Worm (Caenorhabditis elegans) whole organism, L2 larva: ENCODE measurements around the gene R13H4.5.

ENCODE experiments used
- F13H6.1 ChIP-seq: sonication (generic microtip); optimal IDR thresholded peaks from 2 replicates; lab custom pipeline; 2016; ENCODE audit warnings: missing genetic modification characterization, missing compliant biosample characterization
- ceh-82 ChIP-seq: fragments of 150-350 bp; optimal IDR thresholded peaks from 2 replicates; lab custom pipeline; 2014; ENCODE audit warnings: missing biosample characterization, missing genetic modification characterization
- nhr-21 ChIP-seq: fragments of 150-350 bp; optimal IDR thresholded peaks from 2 replicates; lab custom pipeline; 2014; ENCODE audit warnings: missing biosample characterization, missing genetic modification characterization
- ztf-1 ChIP-seq: fragments of 200-800 bp; sonication (Bioruptor generic); conservative IDR thresholded peaks from 2 replicates; pipeline ENCODE4 v1.3.6; 2022; ENCODE audit warnings: missing genetic modification characterization, missing compliant biosample characterization

DNA sequence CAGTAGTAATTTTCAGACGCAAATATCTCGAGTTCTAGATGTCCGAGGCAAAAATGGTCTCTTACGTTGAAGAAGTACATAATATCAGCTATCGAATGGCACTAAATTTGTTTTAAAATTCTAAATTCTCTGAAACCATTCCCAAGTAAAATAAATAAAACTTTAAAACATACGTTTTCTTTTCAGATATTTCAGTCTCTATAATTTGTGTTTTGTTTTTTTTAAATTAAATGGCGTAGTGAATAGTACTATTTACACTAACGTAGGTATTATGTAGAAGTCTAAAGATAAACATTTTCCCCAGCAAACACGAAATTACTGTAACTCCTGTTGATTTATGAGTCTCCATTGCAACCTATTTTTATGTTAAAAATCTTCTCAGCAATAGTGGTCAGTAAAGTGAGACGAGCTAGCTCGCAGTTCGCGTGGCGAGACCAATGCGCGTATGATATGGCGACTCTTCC, 43.2 kb upstream of the R13H4.5 start:
- no peak for TF ChIP-seq ceh-82 (tag; lab: Kevin White, UChicago)
- TF ChIP-seq F13H6.1 (tag; lab: Kevin White, UChicago), result no peak
- TF ChIP-seq nhr-21 (tag; lab: Kevin White, UChicago), result peak; percentile 27
- TF ChIP-seq ztf-1 (GFP tag; lab: Robert Waterston, UW), result no peak
